Fruit fly (Drosophila melanogaster) whole organism, embryonic: Measurements from ENCODE around the gene CG2111.

ENCODE experiments used
- CG1024 ChIP-seq: fragments of 200-800 bp; sonication (Bioruptor generic); IDR thresholded peaks from 2 replicates; pipeline ENCODE4 v1.3.6; 2022; ENCODE audit warnings: missing biosample characterization, missing genetic modification characterization
- CG10274 ChIP-seq: fragments of 200-800 bp; sonication (Bioruptor generic); optimal IDR thresholded peaks from 3 replicates; lab custom pipeline; 2017; ENCODE audit warnings: missing biosample characterization, mild to moderate bottlenecking, missing genetic modification characterization
- CG11398 ChIP-seq: fragments of 200-800 bp; sonication (Bioruptor generic); optimal IDR thresholded peaks from 2 replicates; lab custom pipeline; 2016; ENCODE audit warnings: missing biosample characterization, missing genetic modification characterization
- CG12299 ChIP-seq: fragments of 200-800 bp; sonication (Bioruptor generic); optimal IDR thresholded peaks from 2 replicates; lab custom pipeline; 2018; ENCODE audit warnings: missing biosample characterization, mild to moderate bottlenecking, missing genetic modification characterization
- CG13775 ChIP-seq: fragments of 200-800 bp; sonication (Bioruptor generic); optimal IDR thresholded peaks from 3 replicates; lab custom pipeline; 2017; ENCODE audit warnings: missing biosample characterization, mild to moderate bottlenecking, missing genetic modification characterization
- CG14050 ChIP-seq: fragments of 200-800 bp; sonication (Bioruptor generic); IDR thresholded peaks from 3 replicates; pipeline ENCODE4 v1.3.6; 2022; ENCODE audit warnings: missing biosample characterization, missing genetic modification characterization
- CG14441 ChIP-seq: fragments of 200-800 bp; sonication (Bioruptor generic); IDR thresholded peaks from 2 replicates; pipeline ENCODE4 v1.3.6; 2022; ENCODE audit warnings: missing biosample characterization, missing genetic modification characterization
- CG16815 ChIP-seq: fragments of 200-800 bp; sonication (Bioruptor generic); optimal IDR thresholded peaks from 3 replicates; lab custom pipeline; 2017; ENCODE audit warnings: missing biosample characterization, mild to moderate bottlenecking, missing genetic modification characterization
- CG17385 ChIP-seq: fragments of 200-800 bp; sonication (Bioruptor generic); optimal IDR thresholded peaks from 3 replicates; lab custom pipeline; 2018; ENCODE audit warnings: missing biosample characterization, mild to moderate bottlenecking, missing genetic modification characterization
- CG17802 ChIP-seq: fragments of 200-800 bp; sonication (Bioruptor generic); optimal IDR thresholded peaks from 2 replicates; lab custom pipeline; 2018; ENCODE audit warnings: missing biosample characterization, mild to moderate bottlenecking, missing genetic modification characterization, moderate library complexity
- CG17829 ChIP-seq: fragments of 200-800 bp; optimal IDR thresholded peaks from 2 replicates; lab custom pipeline; 2019; ENCODE audit warnings: missing biosample characterization, mild to moderate bottlenecking, missing genetic modification characterization, moderate library complexity
- CG2116 ChIP-seq: fragments of 200-800 bp; sonication (Bioruptor generic); optimal IDR thresholded peaks from 3 replicates; lab custom pipeline; 2018; ENCODE audit warnings: missing biosample characterization, mild to moderate bottlenecking, missing genetic modification characterization
- CG2875 ChIP-seq: fragments of 200-800 bp; sonication (Bioruptor generic); optimal IDR thresholded peaks from 2 replicates; lab custom pipeline; 2017; ENCODE audit warnings: missing biosample characterization, mild to moderate bottlenecking, missing genetic modification characterization, missing genetic modification reagents
- CG32772 ChIP-seq: fragments of 200-800 bp; sonication (Bioruptor generic); IDR thresholded peaks from 2 replicates; pipeline ENCODE4 v1.3.6; 2022; ENCODE audit warnings: missing biosample characterization, missing genetic modification characterization
- CG34376 ChIP-seq: fragments of 200-800 bp; sonication (Bioruptor generic); optimal IDR thresholded peaks from 2 replicates; lab custom pipeline; 2018; ENCODE audit warnings: missing biosample characterization, mild to moderate bottlenecking, missing genetic modification characterization
- CG4404 ChIP-seq: fragments of 200-800 bp; sonication (Bioruptor generic); IDR thresholded peaks from 2 replicates; pipeline ENCODE4 v1.3.6; 2022; ENCODE audit warnings: missing biosample characterization, missing genetic modification characterization
- CG4424 ChIP-seq: fragments of 200-800 bp; sonication (Bioruptor generic); optimal IDR thresholded peaks from 3 replicates; lab custom pipeline; 2016; ENCODE audit warnings: missing biosample characterization, missing genetic modification characterization
- CG5953 ChIP-seq: fragments of 200-800 bp; sonication (Bioruptor generic); IDR thresholded peaks from 2 replicates; pipeline ENCODE4 v1.3.6; 2022; ENCODE audit warnings: missing biosample characterization, missing genetic modification characterization
- CG6175 ChIP-seq: fragments of 200-800 bp; sonication (Bioruptor generic); IDR thresholded peaks from 3 replicates; pipeline ENCODE4 v1.3.6; 2022; ENCODE audit warnings: missing biosample characterization, missing genetic modification characterization
- CG6254 ChIP-seq: fragments of 200-800 bp; sonication (Bioruptor generic); optimal IDR thresholded peaks from 3 replicates; lab custom pipeline; 2017; ENCODE audit warnings: mild to moderate bottlenecking, missing biosample characterization, missing genetic modification reagents, missing genetic modification characterization
- CG7357 ChIP-seq: fragments of 200-800 bp; sonication (Bioruptor generic); IDR thresholded peaks from 3 replicates; pipeline ENCODE4 v1.3.6; 2022; ENCODE audit warnings: missing biosample characterization, missing genetic modification characterization
- CG7928 ChIP-seq: fragments of 200-800 bp; sonication (Bioruptor generic); optimal IDR thresholded peaks from 2 replicates; lab custom pipeline; 2017; ENCODE audit warnings: missing biosample characterization, mild to moderate bottlenecking, missing genetic modification characterization
- CG8281 ChIP-seq: fragments of 200-800 bp; sonication (Bioruptor generic); optimal IDR thresholded peaks from 2 replicates; lab custom pipeline; 2018; ENCODE audit warnings: missing biosample characterization, mild to moderate bottlenecking, missing genetic modification characterization, moderate library complexity
- CG9437 ChIP-seq: fragments of 200-800 bp; sonication (Bioruptor generic); optimal IDR thresholded peaks from 2 replicates; lab custom pipeline; 2018; ENCODE audit warnings: missing biosample characterization, mild to moderate bottlenecking, missing genetic modification characterization
- CG9727 ChIP-seq: fragments of 200-800 bp; sonication (Bioruptor generic); optimal IDR thresholded peaks from 3 replicates; lab custom pipeline; 2017; ENCODE audit warnings: missing biosample characterization, mild to moderate bottlenecking, missing genetic modification characterization
- Deaf1 ChIP-seq: fragments of 200-800 bp; optimal IDR thresholded peaks from 3 replicates; lab custom pipeline; 2019; ENCODE audit warnings: missing biosample characterization, mild to moderate bottlenecking, missing genetic modification characterization, moderate library complexity
- Doc3 ChIP-seq: fragments of 200-800 bp; sonication (Bioruptor generic); IDR thresholded peaks from 3 replicates; pipeline ENCODE4 v1.3.6; 2022; ENCODE audit warnings: missing biosample characterization, missing genetic modification characterization; ENCODE audit not compliant: partially characterized antibody
- Gug ChIP-seq: fragments of 200-800 bp; sonication (Bioruptor generic); IDR thresholded peaks from 4 replicates; pipeline ENCODE4 v1.3.6; 2022; ENCODE audit warnings: missing biosample characterization, missing genetic modification characterization
- HHEX ChIP-seq: fragments of 200-800 bp; sonication (Bioruptor generic); optimal IDR thresholded peaks from 3 replicates; lab custom pipeline; 2017; ENCODE audit warnings: missing biosample characterization, mild to moderate bottlenecking, missing genetic modification characterization, missing genetic modification reagents
- Hmx ChIP-seq: fragments of 200-800 bp; sonication (Bioruptor generic); optimal IDR thresholded peaks from 2 replicates; lab custom pipeline; 2016; ENCODE audit warnings: missing biosample characterization, missing genetic modification characterization
- Hr39 ChIP-seq: fragments of >200 bp; optimal IDR thresholded peaks from 2 replicates; lab custom pipeline; 2017
- Hr51 ChIP-seq, 2 experiments: fragments of 200-800 bp; sonication (Bioruptor generic); optimal IDR thresholded peaks; 2 replicates in 1 of 2; 3 replicates in 1 of 2; lab custom pipeline; 2016 to 2018; ENCODE audit warnings: missing biosample characterization in 2 of 2, missing genetic modification characterization in 2 of 2, mild to moderate bottlenecking in 1 of 2, moderate library complexity in 1 of 2
- Hsf ChIP-seq: fragments of 200-800 bp; sonication (Bioruptor generic); optimal IDR thresholded peaks from 3 replicates; lab custom pipeline; 2016; ENCODE audit warnings: missing biosample characterization, missing genetic modification characterization
- MBD-R2 ChIP-seq: fragments of 200-800 bp; sonication (Bioruptor generic); IDR thresholded peaks from 2 replicates; pipeline ENCODE4 v1.3.6; 2022; ENCODE audit warnings: missing biosample characterization, missing genetic modification characterization
- PHDP ChIP-seq: fragments of 200-800 bp; sonication (Bioruptor generic); optimal IDR thresholded peaks from 3 replicates; lab custom pipeline; 2018; ENCODE audit warnings: missing biosample characterization, mild to moderate bottlenecking, missing genetic modification characterization, moderate library complexity
- Ssrp ChIP-seq: fragments of 200-800 bp; sonication (Bioruptor generic); optimal IDR thresholded peaks from 2 replicates; lab custom pipeline; 2018; ENCODE audit warnings: missing biosample characterization, mild to moderate bottlenecking, missing genetic modification characterization, moderate library complexity
- al ChIP-seq: fragments of 200-800 bp; sonication (Bioruptor generic); IDR thresholded peaks from 2 replicates; pipeline ENCODE4 v1.3.6; 2022; ENCODE audit warnings: missing biosample characterization, missing genetic modification characterization
- ap ChIP-seq: fragments of 200-800 bp; sonication (Bioruptor generic); IDR thresholded peaks from 2 replicates; pipeline ENCODE4 v1.3.6; 2022; ENCODE audit warnings: missing biosample characterization, missing genetic modification characterization
- eyg ChIP-seq: fragments of 200-800 bp; sonication (Bioruptor generic); optimal IDR thresholded peaks from 3 replicates; lab custom pipeline; 2016; ENCODE audit warnings: missing biosample characterization, missing genetic modification characterization
- fru ChIP-seq: fragments of >200 bp; optimal IDR thresholded peaks from 2 replicates; lab custom pipeline; 2017
- hkb ChIP-seq, 2 experiments: fragments of 200-800 bp in 1 of 2; fragments of >200 bp in 1 of 2; sonication (Bioruptor generic) in 1 of 2; IDR thresholded peaks in 1 of 2; optimal IDR thresholded peaks in 1 of 2; 2 replicates each; pipeline versions ENCODE4 v1.3.6 to Lab custom; 2017 to 2022; ENCODE audit warnings: missing biosample characterization in 1 of 2, missing genetic modification characterization in 1 of 2
- ind ChIP-seq: fragments of 200-800 bp; sonication (Bioruptor generic); optimal IDR thresholded peaks from 3 replicates; lab custom pipeline; 2016; ENCODE audit warnings: missing biosample characterization, missing genetic modification characterization
- lilli ChIP-seq: fragments of 200-800 bp; sonication (Bioruptor generic); optimal IDR thresholded peaks from 3 replicates; lab custom pipeline; 2016; ENCODE audit warnings: missing biosample characterization, missing genetic modification characterization
- p53 ChIP-seq: fragments of 200-800 bp; sonication (Bioruptor generic); optimal IDR thresholded peaks from 2 replicates; lab custom pipeline; 2016; ENCODE audit warnings: missing biosample characterization, missing genetic modification characterization
- schlank ChIP-seq: fragments of 200-800 bp; sonication (Bioruptor generic); optimal IDR thresholded peaks from 2 replicates; lab custom pipeline; 2018; ENCODE audit warnings: missing biosample characterization, mild to moderate bottlenecking, missing genetic modification characterization
- slp2 ChIP-seq: fragments of 200-800 bp; sonication (Bioruptor generic); optimal IDR thresholded peaks from 2 replicates; lab custom pipeline; 2016; ENCODE audit warnings: missing biosample characterization, missing genetic modification characterization
- sna ChIP-seq: fragments of 200-800 bp; sonication (Bioruptor generic); IDR thresholded peaks from 2 replicates; pipeline ENCODE4 v1.3.6; 2022; ENCODE audit warnings: missing biosample characterization, missing genetic modification characterization; ENCODE audit not compliant: partially characterized antibody
- yki ChIP-seq: fragments of >200 bp; optimal IDR thresholded peaks from 3 replicates; lab custom pipeline; 2018
- zfh2 ChIP-seq: fragments of 200-800 bp; sonication (Bioruptor generic); optimal IDR thresholded peaks from 2 replicates; lab custom pipeline; 2016; ENCODE audit warnings: missing biosample characterization, missing genetic modification characterization

Gene CG2111

DNA sequence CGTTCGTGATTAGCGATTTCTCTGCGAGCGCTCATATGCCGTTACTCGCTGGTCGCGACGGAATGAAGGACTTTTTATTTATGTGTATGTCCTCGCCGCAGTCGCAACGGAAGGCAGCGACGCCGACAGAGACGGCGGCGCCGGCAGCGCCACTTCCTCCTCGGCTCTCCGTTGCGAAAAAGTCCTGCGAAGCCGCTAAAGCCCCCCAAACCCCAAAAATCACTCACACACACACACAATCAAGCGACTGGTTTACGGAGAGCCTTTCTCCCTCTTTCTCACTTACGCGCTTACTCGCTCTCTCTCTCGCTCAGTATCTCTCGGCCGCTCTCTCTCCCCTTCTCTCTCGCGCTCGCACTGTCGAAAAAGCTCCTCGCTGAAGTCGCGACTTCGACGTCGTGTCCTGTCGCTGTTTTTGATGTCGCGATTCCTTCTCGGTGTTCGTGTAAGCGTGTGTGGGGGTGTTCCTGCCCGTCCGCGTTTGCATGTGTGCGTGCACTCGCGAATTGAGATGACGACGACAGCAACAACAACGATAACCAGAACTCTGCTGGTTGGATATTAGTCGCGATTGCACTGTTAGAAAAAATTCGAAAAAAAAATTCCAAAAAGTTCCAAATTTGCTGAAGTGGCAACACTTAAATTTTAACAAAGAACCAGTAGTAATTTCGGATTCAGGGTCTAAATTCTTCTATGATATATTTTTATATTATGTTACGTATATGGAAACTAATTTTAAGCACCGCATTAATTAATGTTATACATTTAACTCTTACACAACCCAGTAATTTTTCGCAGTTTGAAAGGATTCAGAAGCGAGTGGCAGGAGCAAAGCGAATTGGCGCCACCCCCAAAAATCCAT, 37.1 kb upstream of the CG2111 start, which contains the start of gene CG43347 (continued):
- TF ChIP-seq sna (GFP tag; lab: Robert Waterston, UW) (no peak), Hsf (GFP tag; lab: Kevin White, UChicago) (peak; percentile 42), CG17802 (tag; lab: Kevin White, UChicago) (no peak), CG34376 (GFP tag; lab: Kevin White, UChicago) (peak; percentile 82), yki (no peak), p53 (GFP tag; lab: Kevin White, UChicago) (no peak), slp2 (GFP tag; lab: Kevin White, UChicago) (no peak), CG9727 (GFP tag; lab: Kevin White, UChicago) (peak; percentile 73), CG14441 (GFP tag; lab: Robert Waterston, UW) (peak; percentile 41; the same call in 1 of the 2 replicates), CG14050 (GFP tag; lab: Robert Waterston, UW) (0 out of 3 replicates have a peak, but pooled peaks have one; percentile 25), al (GFP tag; lab: Robert Waterston, UW) (0 out of 2 replicates have a peak, but pooled peaks have one; percentile 21), schlank (peak; percentile 35), Gug (no peak), CG17829 (peak; percentile 54), CG9437 (GFP tag; lab: Kevin White, UChicago) (peak; percentile 40), PHDP (tag; lab: Kevin White, UChicago) (peak; percentile 75), HHEX (peak; percentile 68), zfh2 (peak; percentile 22), Hmx (GFP tag; lab: Kevin White, UChicago) (no peak), CG6175 (GFP tag; lab: Robert Waterston, UW) (no peak), CG16815 (GFP tag; lab: Kevin White, UChicago) (peak; percentile 34), CG6254 (peak; percentile 13), MBD-R2 (GFP tag; lab: Robert Waterston, UW) (no peak), CG2116 (GFP tag; lab: Kevin White, UChicago) (no peak), CG17385 (peak; percentile 63), Hr39 (lab: Kevin White, UChicago) (no peak), CG1024 (GFP tag; lab: Robert Waterston, UW) (no peak), Doc3 (GFP tag; lab: Robert Waterston, UW) (no peak), ap (GFP tag; lab: Robert Waterston, UW) (0 out of 2 replicates have a peak, but pooled peaks have one; percentile 38), fru (lab: Kevin White, UChicago) (no peak), CG11398 (GFP tag; lab: Kevin White, UChicago) (no peak), CG10274 (GFP tag; lab: Kevin White, UChicago) (peak; percentile 24), Ssrp (tag; lab: Kevin White, UChicago) (peak; percentile 65), CG4424 (GFP tag; lab: Kevin White, UChicago) (peak; percentile 52), eyg (GFP tag; lab: Kevin White, UChicago) (no peak), CG32772 (no peak), CG8281 (tag; lab: Kevin White, UChicago) (peak; percentile 19), CG4404 (peak; percentile 39; the same call in 1 of the 2 replicates), lilli (GFP tag; lab: Kevin White, UChicago) (peak; percentile 59), Deaf1 (tag; lab: Kevin White, UChicago) (peak; percentile 89), CG5953 (GFP tag; lab: Robert Waterston, UW) (no peak; the same call in 1 of the 2 replicates), hkb (optimal IDR thresholded peaks at IDR 0.05; lab: Kevin White, UChicago) (no peak), hkb (GFP tag; IDR thresholded peaks at IDR 0.05; lab: Robert Waterston, UW) (peak; percentile 61), CG12299 (tag; lab: Kevin White, UChicago) (peak; percentile 69), CG2875 (GFP tag; lab: Kevin White, UChicago) (peak; percentile 26), CG7928 (GFP tag; lab: Kevin White, UChicago) (no peak), Hr51 (GFP tag; optimal IDR thresholded peaks at IDR 0.05; lab: Kevin White, UChicago) (peak in 1 of 2 experiments; percentile 81), CG13775 (GFP tag; lab: Kevin White, UChicago) (peak; percentile 59), ind (peak; percentile 56), CG7357 (peak; percentile 57; the same call in 2 of the 3 replicates)
